Worm (Caenorhabditis elegans): ENCODE data around the gene ptr-9.

DNA sequence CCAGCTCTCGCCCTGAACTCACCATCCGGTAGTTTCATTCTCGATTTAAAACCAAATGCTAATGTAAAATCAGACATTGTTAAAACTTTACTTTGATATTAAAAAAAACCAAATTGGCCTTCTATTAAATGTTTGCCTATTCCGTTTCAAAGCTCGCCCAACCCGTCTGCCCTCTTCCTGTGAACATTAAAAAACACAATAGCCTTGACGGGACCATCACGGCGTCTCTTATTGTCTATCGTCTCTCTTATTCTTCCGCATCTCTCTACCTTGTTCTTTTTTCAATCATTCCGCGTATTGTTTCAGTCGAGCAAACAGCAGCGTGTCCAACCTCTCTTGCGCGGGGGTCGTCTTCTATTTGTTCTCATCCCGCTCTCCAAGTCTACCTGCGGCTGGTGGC lies 46.8 kb downstream of the ptr-9 start, which contains the start of gene ZK512.1:
- no peak for TF ChIP-seq ref-2 (tag; optimal IDR thresholded peaks at IDR 0.05)
- TF ChIP-seq ceh-24 (tag; optimal IDR thresholded peaks at IDR 0.05): no peak
- TF ChIP-seq ztf-16 (tag; optimal IDR thresholded peaks at IDR 0.05): no peak
- TF ChIP-seq ets-4 (tag; optimal IDR thresholded peaks at IDR 0.05): no peak
- no peak for TF ChIP-seq tbx-7 (tag; optimal IDR thresholded peaks at IDR 0.05)
- no peak for TF ChIP-seq unc-3 (GFP tag; conservative IDR thresholded peaks at IDR 0.05)
- TF ChIP-seq unc-3 (tag; optimal IDR thresholded peaks at IDR 0.05): no peak
- TF ChIP-seq eyg-1 (tag; optimal IDR thresholded peaks at IDR 0.05): no peak
- no peak for TF ChIP-seq fkh-10 (GFP tag; optimal IDR thresholded peaks at IDR 0.05)
- TF ChIP-seq fkh-6 (tag; optimal IDR thresholded peaks at IDR 0.05): no peak
